Fruit fly (Drosophila melanogaster) whole organism, embryonic: Measurements from ENCODE around the gene CG14450.
A peak's percentile ranks its signal among the peaks of the same experiment; 100 is the strongest.

Source experiments
- Abd-B ChIP-seq: fragments of 200-800 bp; sonication (Bioruptor generic); optimal IDR thresholded peaks from 2 replicates; lab custom pipeline; 2018; ENCODE audit warnings: missing biosample characterization, mild to moderate bottlenecking, missing genetic modification characterization, moderate library complexity
- Blimp-1 ChIP-seq: fragments of 200-800 bp; sonication (Bioruptor generic); optimal IDR thresholded peaks from 3 replicates; lab custom pipeline; 2018; ENCODE audit warnings: missing biosample characterization, missing genetic modification characterization, mild to moderate bottlenecking, moderate library complexity, missing genetic modification reagents
- CG10565 ChIP-seq: fragments of 200-800 bp; sonication (Bioruptor generic); optimal IDR thresholded peaks from 3 replicates; lab custom pipeline; 2016; ENCODE audit warnings: missing biosample characterization, mild to moderate bottlenecking, missing genetic modification characterization
- CG12219 ChIP-seq: fragments of 200-800 bp; sonication (Bioruptor generic); optimal IDR thresholded peaks from 3 replicates; lab custom pipeline; 2018; ENCODE audit warnings: missing biosample characterization, mild to moderate bottlenecking, missing genetic modification characterization
- CG12769 ChIP-seq: fragments of 200-800 bp; sonication (Bioruptor generic); optimal IDR thresholded peaks from 2 replicates; lab custom pipeline; 2019; ENCODE audit warnings: missing biosample characterization, mild to moderate bottlenecking, missing genetic modification characterization, moderate library complexity
- CG13287 ChIP-seq: fragments of 200-800 bp; sonication (Bioruptor generic); IDR thresholded peaks from 2 replicates; pipeline ENCODE4 v1.3.6; 2022; ENCODE audit warnings: missing biosample characterization, missing genetic modification characterization; ENCODE audit not compliant: partially characterized antibody
- CG18262 ChIP-seq: fragments of 200-800 bp; optimal IDR thresholded peaks from 3 replicates; lab custom pipeline; 2019; ENCODE audit warnings: missing biosample characterization, mild to moderate bottlenecking, missing genetic modification characterization, moderate library complexity
- CG2129 ChIP-seq: fragments of 200-800 bp; sonication (Bioruptor generic); IDR thresholded peaks from 2 replicates; pipeline ENCODE4 v1.3.6; 2022; ENCODE audit warnings: missing biosample characterization, missing genetic modification characterization; ENCODE audit not compliant: partially characterized antibody
- CG2202 ChIP-seq: fragments of 200-800 bp; sonication (Bioruptor generic); optimal IDR thresholded peaks from 2 replicates; lab custom pipeline; 2018; ENCODE audit warnings: missing biosample characterization, mild to moderate bottlenecking, missing genetic modification characterization
- CG31441 ChIP-seq: fragments of 200-800 bp; sonication (Bioruptor generic); IDR thresholded peaks from 2 replicates; pipeline ENCODE4 v1.3.6; 2022; ENCODE audit warnings: missing biosample characterization, missing genetic modification characterization
- CG3407 ChIP-seq: fragments of 200-800 bp; sonication (Bioruptor generic); optimal IDR thresholded peaks from 2 replicates; lab custom pipeline; 2018; ENCODE audit warnings: missing biosample characterization, mild to moderate bottlenecking, missing genetic modification characterization
- CG4617 ChIP-seq: fragments of 200-800 bp; sonication (Bioruptor generic); optimal IDR thresholded peaks from 3 replicates; lab custom pipeline; 2016; ENCODE audit warnings: missing biosample characterization, missing genetic modification characterization, borderline replicate concordance
- CG4730 ChIP-seq: fragments of 200-800 bp; sonication (Bioruptor generic); IDR thresholded peaks from 2 replicates; pipeline ENCODE4 v1.3.6; 2022; ENCODE audit warnings: missing biosample characterization, missing genetic modification characterization
- CG5245 ChIP-seq: fragments of 200-800 bp; sonication (Bioruptor generic); optimal IDR thresholded peaks from 3 replicates; lab custom pipeline; 2016; ENCODE audit warnings: missing biosample characterization, missing genetic modification characterization
- CG7556 ChIP-seq: fragments of 200-800 bp; sonication (Bioruptor generic); optimal IDR thresholded peaks from 2 replicates; lab custom pipeline; 2017; ENCODE audit warnings: missing biosample characterization, mild to moderate bottlenecking, missing genetic modification characterization
- CG9797 ChIP-seq: fragments of 200-800 bp; sonication (Bioruptor generic); optimal IDR thresholded peaks from 3 replicates; lab custom pipeline; 2018; ENCODE audit warnings: missing biosample characterization, mild to moderate bottlenecking, missing genetic modification characterization
- Chrac-16 ChIP-seq: fragments of 200-800 bp; sonication (Bioruptor generic); optimal IDR thresholded peaks from 3 replicates; lab custom pipeline; 2016; ENCODE audit warnings: missing biosample characterization, missing genetic modification characterization
- D ChIP-seq, 2 experiments: fragments of 200-800 bp in 1 of 2; fragments of >200 bp in 1 of 2; sonication (Bioruptor generic) in 1 of 2; optimal IDR thresholded peaks; 2 replicates in 1 of 2; 3 replicates in 1 of 2; lab custom pipeline; 2017; ENCODE audit warnings: mild to moderate bottlenecking in 1 of 2, missing biosample characterization in 1 of 2, missing genetic modification characterization in 1 of 2, missing genetic modification reagents in 1 of 2
- E2f1 ChIP-seq: fragments of 200-800 bp; sonication (Bioruptor generic); IDR thresholded peaks from 2 replicates; pipeline ENCODE4 v1.3.6; 2022; ENCODE audit warnings: missing biosample characterization, missing genetic modification characterization
- Fer1 ChIP-seq: fragments of 200-800 bp; sonication (Bioruptor generic); optimal IDR thresholded peaks from 2 replicates; lab custom pipeline; 2017; ENCODE audit warnings: missing biosample characterization, mild to moderate bottlenecking, missing genetic modification characterization
- HLH54F ChIP-seq: fragments of 200-800 bp; sonication (Bioruptor generic); optimal IDR thresholded peaks from 3 replicates; lab custom pipeline; 2016; ENCODE audit warnings: missing biosample characterization, missing genetic modification characterization
- Hey ChIP-seq: fragments of 200-800 bp; sonication (Bioruptor generic); optimal IDR thresholded peaks from 3 replicates; lab custom pipeline; 2018; ENCODE audit warnings: missing biosample characterization, mild to moderate bottlenecking, missing genetic modification characterization
- MESR4 ChIP-seq: fragments of 200-800 bp; sonication (Bioruptor generic); optimal IDR thresholded peaks from 2 replicates; lab custom pipeline; 2018; ENCODE audit warnings: missing biosample characterization, mild to moderate bottlenecking, missing genetic modification characterization, moderate library complexity
- Six4 ChIP-seq: fragments of 200-800 bp; sonication (Bioruptor generic); optimal IDR thresholded peaks from 2 replicates; lab custom pipeline; 2016; ENCODE audit warnings: missing biosample characterization, missing genetic modification characterization
- Sox102F ChIP-seq: fragments of 200-800 bp; sonication (Bioruptor generic); optimal IDR thresholded peaks from 2 replicates; lab custom pipeline; 2018; ENCODE audit warnings: missing biosample characterization, mild to moderate bottlenecking, missing genetic modification characterization, moderate library complexity
- Ssrp ChIP-seq: fragments of 200-800 bp; sonication (Bioruptor generic); optimal IDR thresholded peaks from 2 replicates; lab custom pipeline; 2018; ENCODE audit warnings: missing biosample characterization, mild to moderate bottlenecking, missing genetic modification characterization, moderate library complexity
- ac ChIP-seq: fragments of 200-800 bp; sonication (Bioruptor generic); optimal IDR thresholded peaks from 3 replicates; lab custom pipeline; 2017; ENCODE audit warnings: missing biosample characterization, mild to moderate bottlenecking, missing genetic modification characterization
- aop ChIP-seq: fragments of 200-800 bp; sonication (Bioruptor generic); IDR thresholded peaks from 2 replicates; pipeline ENCODE4 v1.3.6; 2022; ENCODE audit warnings: missing biosample characterization, missing genetic modification characterization
- ase ChIP-seq: fragments of 200-800 bp; sonication (Bioruptor generic); IDR thresholded peaks from 3 replicates; pipeline ENCODE4 v1.3.6; 2022; ENCODE audit warnings: missing biosample characterization, missing genetic modification characterization
- cas ChIP-seq: fragments of 200-800 bp; sonication (Bioruptor generic); IDR thresholded peaks from 2 replicates; pipeline ENCODE4 v1.3.6; 2022; ENCODE audit warnings: missing biosample characterization, missing genetic modification characterization
- cato ChIP-seq: fragments of 200-800 bp; sonication (Bioruptor generic); optimal IDR thresholded peaks from 2 replicates; lab custom pipeline; 2016; ENCODE audit warnings: missing biosample characterization, missing genetic modification characterization, borderline replicate concordance
- ci ChIP-seq: fragments of 200-800 bp; sonication (Bioruptor generic); IDR thresholded peaks from 3 replicates; pipeline ENCODE4 v1.3.6; 2022; ENCODE audit warnings: missing biosample characterization, missing genetic modification characterization
- disco-r ChIP-seq: fragments of 200-800 bp; sonication (Bioruptor generic); optimal IDR thresholded peaks from 2 replicates; lab custom pipeline; 2016; ENCODE audit warnings: missing biosample characterization, missing genetic modification characterization
- dm ChIP-seq: fragments of 200-800 bp; sonication (Bioruptor generic); optimal IDR thresholded peaks from 3 replicates; lab custom pipeline; 2016; ENCODE audit warnings: missing biosample characterization, missing genetic modification characterization
- ewg ChIP-seq: fragments of 200-800 bp; sonication (Bioruptor generic); optimal IDR thresholded peaks from 3 replicates; lab custom pipeline; 2017; ENCODE audit warnings: mild to moderate bottlenecking, missing biosample characterization, missing genetic modification reagents, missing genetic modification characterization
- fru ChIP-seq: fragments of >200 bp; optimal IDR thresholded peaks from 2 replicates; lab custom pipeline; 2017
- gcm ChIP-seq: fragments of 200-800 bp; sonication (Bioruptor generic); optimal IDR thresholded peaks from 2 replicates; lab custom pipeline; 2019; ENCODE audit warnings: missing biosample characterization, mild to moderate bottlenecking, missing genetic modification characterization, moderate library complexity
- lola ChIP-seq, 3 experiments: fragments of >200 bp in 2 of 3; fragments of 200-800 bp in 1 of 3; sonication (Bioruptor generic) in 1 of 3; optimal IDR thresholded peaks; 2 replicates each; lab custom pipeline; 2017 to 2019; ENCODE audit warnings: missing biosample characterization in 3 of 3, missing genetic modification characterization in 3 of 3, mild to moderate bottlenecking in 1 of 3, moderate library complexity in 1 of 3
- pb ChIP-seq: fragments of 200-800 bp; sonication (Bioruptor generic); optimal IDR thresholded peaks from 3 replicates; lab custom pipeline; 2016; ENCODE audit warnings: missing biosample characterization, missing genetic modification characterization
- phol ChIP-seq: fragments of 200-800 bp; sonication (Bioruptor generic); optimal IDR thresholded peaks from 3 replicates; lab custom pipeline; 2018; ENCODE audit warnings: missing biosample characterization, mild to moderate bottlenecking, missing genetic modification characterization, moderate library complexity
- repo ChIP-seq: fragments of 200-800 bp; sonication (Bioruptor generic); optimal IDR thresholded peaks from 2 replicates; lab custom pipeline; 2016; ENCODE audit warnings: missing biosample characterization, missing genetic modification characterization
- sc ChIP-seq, 3 experiments: fragments of >200 bp in 2 of 3; fragments of 200-800 bp in 1 of 3; sonication (Bioruptor generic) in 1 of 3; optimal IDR thresholded peaks; 2 replicates in 2 of 3; 3 replicates in 1 of 3; lab custom pipeline; 2017; ENCODE audit warnings: mild to moderate bottlenecking in 1 of 3, missing biosample characterization in 1 of 3, missing genetic modification characterization in 1 of 3, missing genetic modification reagents in 1 of 3
- seq ChIP-seq: fragments of 200-800 bp; sonication (Bioruptor generic); IDR thresholded peaks from 2 replicates; pipeline ENCODE4 v1.3.6; 2022; ENCODE audit warnings: missing biosample characterization, missing genetic modification characterization
- sqz ChIP-seq: fragments of 200-800 bp; sonication (Bioruptor generic); optimal IDR thresholded peaks from 3 replicates; lab custom pipeline; 2018; ENCODE audit warnings: missing biosample characterization, mild to moderate bottlenecking, missing genetic modification characterization
- tll ChIP-seq, 2 experiments: fragments of 200-800 bp in 1 of 2; fragments of >200 bp in 1 of 2; sonication (Bioruptor generic) in 1 of 2; optimal IDR thresholded peaks; 2 replicates each; lab custom pipeline; 2017 to 2019; ENCODE audit warnings: missing biosample characterization in 2 of 2, missing genetic modification characterization in 2 of 2, mild to moderate bottlenecking in 1 of 2, moderate library complexity in 1 of 2
- usp ChIP-seq: fragments of >200 bp; optimal IDR thresholded peaks from 2 replicates; lab custom pipeline; 2017; ENCODE audit warnings: missing biosample characterization, missing genetic modification characterization
- wdn ChIP-seq: fragments of 200-800 bp; sonication (Bioruptor generic); IDR thresholded peaks from 2 replicates; pipeline ENCODE4 v1.3.6; 2022; ENCODE audit warnings: missing biosample characterization, missing genetic modification characterization

Gene CG14450

dm6 chr3L:22717137-22717767 lies 10.3 kb downstream of the CG14450 start, which contains the start of the genes ArfGAP3 and CG32452 (continued):
- TF ChIP-seq sc (optimal IDR thresholded peaks at IDR 0.05; lab: Kevin White, UChicago) (no peak), sc (GFP tag; optimal IDR thresholded peaks at IDR 0.05; lab: Kevin White, UChicago) (peak; percentile 34), CG4617 (GFP tag; lab: Kevin White, UChicago) (no peak), CG12769 (tag; lab: Kevin White, UChicago) (peak; percentile 49), sqz (GFP tag; lab: Kevin White, UChicago) (no peak), ewg (GFP tag; lab: Kevin White, UChicago) (peak; percentile 34), CG9797 (GFP tag; lab: Kevin White, UChicago) (peak; percentile 22), lola (GFP tag; optimal IDR thresholded peaks at IDR 0.05; lab: Kevin White, UChicago) (peak in 1 of 3 experiments; percentile 75), MESR4 (peak; percentile 98), fru (no peak), cato (GFP tag; lab: Kevin White, UChicago) (peak; percentile 76), pb (GFP tag; lab: Kevin White, UChicago) (no peak), CG7556 (GFP tag; lab: Kevin White, UChicago) (peak; percentile 76), aop (GFP tag; lab: Robert Waterston, UW) (0 out of 2 replicates have a peak, but pooled peaks have one; percentile 23), CG12219 (GFP tag; lab: Kevin White, UChicago) (peak; percentile 32), CG31441 (GFP tag; lab: Robert Waterston, UW) (peak; percentile 81), E2f1 (peak; percentile 31; the same call in 1 of the 2 replicates), cas (GFP tag; lab: Robert Waterston, UW) (no peak; the same call in 1 of the 2 replicates), Fer1 (GFP tag; lab: Kevin White, UChicago) (no peak), tll (GFP tag; optimal IDR thresholded peaks at IDR 0.05; lab: Kevin White, UChicago) (no peak), seq (GFP tag; lab: Robert Waterston, UW) (peak; percentile 56; the same call in 1 of the 2 replicates), disco-r (GFP tag; lab: Kevin White, UChicago) (no peak), dm (peak; percentile 43), Sox102F (peak; percentile 75), ase (GFP tag; lab: Robert Waterston, UW) (peak; percentile 65), HLH54F (GFP tag; lab: Kevin White, UChicago) (peak; percentile 68), Six4 (GFP tag; lab: Kevin White, UChicago) (peak; percentile 70), Abd-B (GFP tag; lab: Kevin White, UChicago) (peak; percentile 60), Chrac-16 (GFP tag; lab: Kevin White, UChicago) (peak; percentile 80), CG10565 (GFP tag; lab: Kevin White, UChicago) (no peak), ac (no peak), ci (GFP tag; lab: Robert Waterston, UW) (peak; percentile 77), CG3407 (peak; percentile 45), CG18262 (peak; percentile 77), Blimp-1 (GFP tag; lab: Kevin White, UChicago) (peak; percentile 68), gcm (peak; percentile 54), CG13287 (peak; percentile 68), Hey (tag; lab: Kevin White, UChicago) (no peak), CG2129 (peak; percentile 57; the same call in 1 of the 2 replicates), Ssrp (tag; lab: Kevin White, UChicago) (peak; percentile 63), D (optimal IDR thresholded peaks at IDR 0.05; lab: Kevin White, UChicago) (no peak), D (GFP tag; optimal IDR thresholded peaks at IDR 0.05; lab: Kevin White, UChicago) (peak; percentile 40), phol (tag; lab: Kevin White, UChicago) (peak; percentile 80), CG2202 (tag; lab: Kevin White, UChicago) (peak; percentile 22), CG5245 (GFP tag; lab: Kevin White, UChicago) (peak; percentile 30), CG4730 (GFP tag; lab: Robert Waterston, UW) (peak; percentile 41; the same call in 1 of the 2 replicates), wdn (0 out of 2 replicates have a peak, but pooled peaks have one; percentile 36), usp (no peak), repo (GFP tag; lab: Kevin White, UChicago) (no peak)
